Fruit fly (Drosophila melanogaster) Kc167 (cell line): ENCODE results near the gene CG4613.

Experiments
- Myc ChIP-seq: fragments of >200 bp; optimal IDR thresholded peaks from 2 replicates; lab custom pipeline; 2017; ENCODE audit warnings: missing external identifiers
- Sin3A ChIP-seq: fragments of >200 bp; optimal IDR thresholded peaks from 2 replicates; lab custom pipeline; 2018; ENCODE audit warnings: missing external identifiers
- insv ChIP-seq: fragments of >200 bp; optimal IDR thresholded peaks from 3 replicates; lab custom pipeline; 2018; ENCODE audit warnings: missing external identifiers
- psq ChIP-seq: fragments of >200 bp; optimal IDR thresholded peaks from 2 replicates; lab custom pipeline; 2017; ENCODE audit warnings: missing external identifiers

- TF ChIP-seq Sin3A (lab: Kevin White, UChicago) (no peak), psq (lab: Kevin White, UChicago) (no peak), insv (lab: Kevin White, UChicago) (no peak), Myc (lab: Kevin White, UChicago) (no peak)
Measured at dm6 chr3L:14565134-14565587, 43.7 kb upstream of the CG4613 start.
